Worm (Caenorhabditis elegans): ENCODE data around the gene atg-16.1.

DNA sequence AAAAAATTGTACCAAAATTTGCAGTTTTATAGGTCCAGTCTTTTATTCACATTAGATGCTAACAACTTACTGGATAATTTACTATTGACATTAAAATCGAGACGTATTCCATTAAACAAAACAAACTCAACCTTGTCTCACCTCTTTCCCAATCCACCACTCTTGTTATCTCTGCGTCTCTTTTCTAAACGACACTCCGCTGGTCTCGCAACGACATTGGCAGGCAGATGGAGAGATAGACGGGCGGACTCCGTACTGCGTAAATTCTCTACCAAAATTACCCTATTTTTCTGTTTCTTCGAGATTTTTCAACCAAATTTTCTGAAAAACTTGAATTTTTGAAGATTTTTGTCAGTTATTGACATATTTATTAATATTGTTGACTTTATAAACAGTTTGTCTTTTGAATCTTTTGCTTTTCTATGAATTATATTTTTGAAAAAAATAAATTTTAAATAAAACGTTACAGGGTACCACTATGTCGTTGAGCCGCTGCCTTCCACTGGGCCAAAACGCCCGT is 7.1 kb upstream of the atg-16.1 start, which contains the start of gene asb-2:
- no peak for TF ChIP-seq ama-1 (optimal IDR thresholded peaks at IDR 0.05)
- TF ChIP-seq elt-2 (tag; optimal IDR thresholded peaks at IDR 0.05): peak; percentile 22
- TF ChIP-seq hlh-6 (tag; optimal IDR thresholded peaks at IDR 0.05): no peak
- TF ChIP-seq ttx-3 (tag; optimal IDR thresholded peaks at IDR 0.05): no peak
- no peak for TF ChIP-seq F13H6.1 (tag; optimal IDR thresholded peaks at IDR 0.05)
- TF ChIP-seq zip-5 (tag; optimal IDR thresholded peaks at IDR 0.05): no peak
- TF ChIP-seq ztf-16 (tag; optimal IDR thresholded peaks at IDR 0.05): no peak
- no peak for TF ChIP-seq hlh-13 (GFP tag; optimal IDR thresholded peaks at IDR 0.05)
- TF ChIP-seq mec-3 (tag; optimal IDR thresholded peaks at IDR 0.05; ENCODE audit: borderline replicate concordance): no peak
- no peak for TF ChIP-seq fax-1 (tag; optimal IDR thresholded peaks at IDR 0.05)
- TF ChIP-seq K09A11.1 (tag; optimal IDR thresholded peaks at IDR 0.05; ENCODE audit: insufficient read depth): no peak
- no peak for TF ChIP-seq unc-86 (tag; optimal IDR thresholded peaks at IDR 0.05)
- no peak for TF ChIP-seq nhr-11 (tag; optimal IDR thresholded peaks at IDR 0.05)

All from whole organism, late embryonic.